Worm (Caenorhabditis elegans): Measurements from ENCODE around the gene perm-1.

The perm-1 gene

DNA sequence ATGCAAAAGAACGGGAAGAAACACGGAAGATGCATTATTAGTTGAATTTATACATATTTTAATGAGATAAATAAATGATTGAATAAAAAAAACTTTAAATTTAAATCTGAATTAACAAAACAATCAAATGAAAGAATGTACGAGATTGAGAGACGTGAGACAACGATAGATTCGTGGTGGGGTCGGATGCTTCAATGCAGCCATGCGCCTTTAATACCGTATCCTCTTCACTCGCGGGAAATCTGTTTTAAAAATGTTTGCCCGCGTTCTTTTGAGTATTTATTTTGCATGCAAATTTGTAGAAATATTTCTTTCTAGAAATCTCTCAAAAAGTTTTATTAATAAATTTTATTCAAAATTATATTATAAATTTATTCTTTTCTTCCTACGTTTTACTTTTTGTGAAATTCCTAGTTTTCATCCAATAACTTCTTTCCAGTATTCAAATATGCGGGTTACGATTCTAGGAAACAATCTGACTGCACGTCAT is at the start of gene perm-1:
Gene perm-1 (plus strand): TSS at position 440 of the 490 bp plus-strand sequence.
- peak in 1 of 2 experiments; percentile 53 for TF ChIP-seq lsy-2 (tag; optimal IDR thresholded peaks at IDR 0.05)
- TF ChIP-seq blmp-1 (tag; optimal IDR thresholded peaks at IDR 0.05; ENCODE audit: insufficient read depth): no peak

DNA sequence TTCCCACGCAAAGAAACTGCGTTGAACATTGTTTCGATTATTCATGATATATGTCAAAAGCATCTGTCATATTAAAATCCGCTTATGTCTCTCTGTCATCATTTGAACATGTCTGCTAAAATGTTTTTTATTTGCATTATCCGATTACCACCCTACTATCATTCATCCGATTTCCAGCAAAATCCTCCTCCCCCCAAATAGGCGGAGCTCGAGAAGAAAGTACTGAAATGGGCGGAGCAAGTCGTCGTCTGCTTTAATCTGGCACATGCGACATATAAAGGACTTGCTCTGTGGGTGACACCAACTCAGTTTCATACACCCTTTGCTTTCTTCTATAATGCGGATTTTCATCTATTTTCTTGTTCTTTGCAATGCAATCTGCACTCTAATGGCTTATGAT is 48.6 kb upstream of the perm-1 start, which contains the start of gene T09A5.14:
Gene T09A5.14 (plus strand): TSS at position 301 of the 400 bp plus-strand sequence.
- TF ChIP-seq nhr-237 (tag; optimal IDR thresholded peaks at IDR 0.05) (no peak), nhr-10 (tag; optimal IDR thresholded peaks at IDR 0.05) (no peak), sma-3 (GFP tag; optimal IDR thresholded peaks at IDR 0.05) (no peak), mdl-1 (tag; optimal IDR thresholded peaks at IDR 0.05) (no peak), nhr-6 (tag; optimal IDR thresholded peaks at IDR 0.05) (no peak), peb-1 (tag; optimal IDR thresholded peaks at IDR 0.05) (no peak), ceh-82 (tag; optimal IDR thresholded peaks at IDR 0.05) (no peak), nhr-77 (tag; optimal IDR thresholded peaks at IDR 0.05) (no peak), unc-55 (GFP tag; optimal IDR thresholded peaks at IDR 0.05) (no peak), C34F6.9 (tag; optimal IDR thresholded peaks at IDR 0.05) (no peak), nhr-25 (tag; optimal IDR thresholded peaks at IDR 0.05) (no peak), ceh-16 (tag; optimal IDR thresholded peaks at IDR 0.05) (no peak), nhr-129 (tag; optimal IDR thresholded peaks at IDR 0.05) (no peak), elt-3 (tag; optimal IDR thresholded peaks at IDR 0.05) (no peak), unc-62 (GFP tag; optimal IDR thresholded peaks at IDR 0.05) (no peak), ztf-11 (tag; optimal IDR thresholded peaks at IDR 0.05) (no peak), Y55F3AM.14 (GFP tag; optimal IDR thresholded peaks at IDR 0.05) (no peak)

DNA sequence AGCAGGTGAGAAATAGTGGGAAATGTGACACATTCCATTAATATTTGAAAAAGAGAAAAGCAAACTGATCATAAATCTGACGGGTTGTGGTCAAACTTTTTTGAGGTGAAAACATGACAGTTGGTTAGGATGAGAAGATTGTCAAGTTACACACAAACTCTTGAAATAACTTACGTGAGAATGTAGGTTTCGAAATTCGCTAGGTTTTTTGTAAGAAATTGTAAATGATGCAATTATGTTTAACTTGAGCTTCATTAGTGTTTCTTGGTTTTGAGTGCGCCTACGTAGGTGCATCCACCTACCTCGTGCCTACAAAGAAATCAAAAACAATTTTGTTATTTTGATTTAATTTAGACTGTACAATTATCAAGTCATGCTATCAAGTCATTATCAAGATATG is 45.3 kb upstream of the perm-1 start, which contains the start of gene cex-2:
Gene cex-2 (minus strand): TSS at position 101 of the 400 bp plus-strand sequence.
- no peak for TF ChIP-seq skn-1 (tag; optimal IDR thresholded peaks at IDR 0.05)
- no peak for TF ChIP-seq ZK546.5 (tag; optimal IDR thresholded peaks at IDR 0.05)
- TF ChIP-seq unc-55 (GFP tag; optimal IDR thresholded peaks at IDR 0.05): no peak
- TF ChIP-seq mdl-1 (tag; optimal IDR thresholded peaks at IDR 0.05): no peak
- TF ChIP-seq aly-2 (tag; optimal IDR thresholded peaks at IDR 0.05): no peak

- TF ChIP-seq ztf-4 (tag; optimal IDR thresholded peaks at IDR 0.05) (peak; percentile 30), unc-39 (tag; optimal IDR thresholded peaks at IDR 0.05) (no peak), mab-5 (tag; optimal IDR thresholded peaks at IDR 0.05) (peak; percentile 44), ztf-11 (tag; optimal IDR thresholded peaks at IDR 0.05) (no peak), nhr-6 (tag; optimal IDR thresholded peaks at IDR 0.05) (peak; percentile 36), F13H6.1 (tag; optimal IDR thresholded peaks at IDR 0.05) (peak; percentile 92), alr-1 (tag; optimal IDR thresholded peaks at IDR 0.05) (no peak), mbf-1 (tag; optimal IDR thresholded peaks at IDR 0.05) (no peak), lsy-2 (tag; optimal IDR thresholded peaks at IDR 0.05) (peak in 1 of 2 experiments; percentile 44), sma-9 (GFP tag; optimal IDR thresholded peaks at IDR 0.05) (peak; percentile 81), sma-9 (tag; optimal IDR thresholded peaks at IDR 0.05) (no peak), nhr-129 (tag; optimal IDR thresholded peaks at IDR 0.05) (peak; percentile 65), sem-4 (tag; optimal IDR thresholded peaks at IDR 0.05) (peak; percentile 58), lin-39 (tag; optimal IDR thresholded peaks at IDR 0.05) (peak; percentile 39)
Observed at ce11 chrII:7836613-7837226, 43.9 kb upstream of the perm-1 start.

DNA sequence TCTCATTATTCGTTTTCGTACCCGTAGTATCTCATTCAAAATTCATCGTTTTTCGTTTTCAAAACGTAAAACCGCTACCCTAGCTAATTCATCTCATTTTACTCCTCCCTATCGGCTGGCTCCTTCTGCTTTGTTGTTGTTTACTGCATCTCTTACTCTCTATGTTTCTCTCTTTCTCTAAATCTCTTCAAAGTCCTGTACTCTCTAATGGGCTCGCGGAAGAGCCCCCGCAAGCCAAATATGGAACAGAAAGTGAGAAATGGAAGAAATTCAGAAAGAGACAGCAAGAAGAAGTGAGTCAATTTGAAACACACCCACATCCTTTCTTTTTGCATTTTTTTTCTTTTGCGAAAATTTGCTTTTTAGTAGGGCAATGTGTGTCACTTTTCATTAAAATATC is 42.0 kb upstream of the perm-1 start:
- TF ChIP-seq lin-11 (tag; optimal IDR thresholded peaks at IDR 0.05) (no peak), skn-1 (tag; optimal IDR thresholded peaks at IDR 0.05) (no peak), sma-9 (GFP tag; optimal IDR thresholded peaks at IDR 0.05) (peak; percentile 25), sma-9 (tag; optimal IDR thresholded peaks at IDR 0.05) (no peak), mdl-1 (tag; optimal IDR thresholded peaks at IDR 0.05) (peak in 1 of 2 experiments; percentile 8), fos-1 (tag; optimal IDR thresholded peaks at IDR 0.05) (no peak), ztf-11 (tag; optimal IDR thresholded peaks at IDR 0.05) (no peak), unc-55 (GFP tag; optimal IDR thresholded peaks at IDR 0.05) (peak; percentile 62), mab-5 (tag; optimal IDR thresholded peaks at IDR 0.05) (peak; percentile 22), nhr-23 (tag; optimal IDR thresholded peaks at IDR 0.05) (no peak), nhr-6 (tag; optimal IDR thresholded peaks at IDR 0.05) (peak; percentile 24), peb-1 (tag; optimal IDR thresholded peaks at IDR 0.05) (no peak), crh-2 (tag; optimal IDR thresholded peaks at IDR 0.05) (peak; percentile 19), ceh-16 (tag; optimal IDR thresholded peaks at IDR 0.05) (no peak), nhr-25 (tag; optimal IDR thresholded peaks at IDR 0.05) (no peak), lsy-2 (tag; optimal IDR thresholded peaks at IDR 0.05) (peak in 1 of 2 experiments; percentile 51), C34F6.9 (tag; optimal IDR thresholded peaks at IDR 0.05) (peak; percentile 60), nhr-11 (tag; optimal IDR thresholded peaks at IDR 0.05) (no peak), nhr-21 (tag; optimal IDR thresholded peaks at IDR 0.05) (no peak)
